Worm (Caenorhabditis elegans): Measurements from ENCODE around the gene rde-12.

DNA sequence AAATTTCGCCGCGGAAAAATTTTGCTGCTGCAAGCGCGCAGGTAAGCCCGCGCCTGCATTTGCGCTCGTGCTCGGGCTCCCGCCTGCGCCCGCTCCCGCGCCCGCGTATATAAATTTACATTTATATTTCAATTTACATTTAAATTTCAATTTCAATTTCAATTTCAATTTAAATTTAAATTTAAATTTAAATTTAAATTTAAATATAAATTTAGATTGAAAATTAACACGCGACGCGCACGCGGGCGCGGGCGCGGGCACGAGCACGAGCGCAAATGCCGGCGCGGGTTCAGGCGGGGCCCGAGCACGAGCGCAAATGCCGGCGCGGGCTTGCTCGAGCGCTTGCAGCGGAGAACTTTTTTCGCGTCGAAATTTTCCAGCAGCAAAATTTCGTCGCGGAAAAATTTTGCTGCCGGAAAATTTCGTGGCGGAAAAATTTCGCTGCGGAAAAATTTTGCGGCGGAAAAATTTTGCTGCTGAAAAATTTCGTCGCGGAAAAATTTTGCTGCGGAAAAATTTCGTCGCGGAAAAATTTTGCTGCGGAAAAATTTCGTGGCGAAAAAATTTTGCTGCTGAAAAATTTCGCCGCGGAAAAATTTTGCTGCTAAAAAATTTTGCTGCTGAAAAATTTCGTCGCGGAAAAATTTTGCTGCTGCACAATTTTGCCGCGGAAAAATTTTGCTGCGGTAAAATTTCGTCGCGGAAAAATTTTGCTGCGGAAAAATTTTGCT, 19.2 kb upstream of the rde-12 start:
- TF ChIP-seq flt-1 (GFP tag; IDR thresholded peaks at IDR 0.05) (peak; percentile 31), ztf-29 (GFP tag; IDR thresholded peaks at IDR 0.05) (peak; percentile 47; the same call in 1 of the 2 replicates)
